Worm (Caenorhabditis elegans) whole organism, midembryonic: ENCODE measurements around the gene E02A10.3.

Experiments
- cog-1 ChIP-seq: sonication (generic microtip); optimal IDR thresholded peaks from 2 replicates; lab custom pipeline; 2016; ENCODE audit warnings: missing genetic modification characterization, missing compliant biosample characterization
- flt-1 ChIP-seq: fragments of 200-800 bp; sonication (Bioruptor generic); IDR thresholded peaks from 2 replicates; pipeline ENCODE4 v1.3.6; 2022; ENCODE audit warnings: missing genetic modification characterization, missing compliant biosample characterization
- med-1 ChIP-seq: sonication (generic microtip); optimal IDR thresholded peaks from 2 replicates; lab custom pipeline; 2017; ENCODE audit warnings: missing genetic modification characterization, mild to moderate bottlenecking, missing compliant biosample characterization, antibody characterized with exemption, missing genetic modification reagents; ENCODE audit not compliant: insufficient read depth
- ztf-29 ChIP-seq: fragments of 200-800 bp; sonication (Bioruptor generic); IDR thresholded peaks from 2 replicates; pipeline ENCODE4 v1.3.6; 2022; ENCODE audit warnings: missing genetic modification reagents, missing genetic modification characterization, missing compliant biosample characterization

- TF ChIP-seq med-1, result no peak
- TF ChIP-seq ztf-29 (GFP tag; lab: Robert Waterston, UW), result no peak
- TF ChIP-seq flt-1 (GFP tag; lab: Robert Waterston, UW), result no peak
- TF ChIP-seq cog-1 (tag; lab: Kevin White, UChicago), result no peak
Measured at ce11 chrV:12541207-12541606, 38.2 kb upstream of the E02A10.3 start.
